Worm (Caenorhabditis elegans): ENCODE measurements around the gene F15A4.5.

DNA sequence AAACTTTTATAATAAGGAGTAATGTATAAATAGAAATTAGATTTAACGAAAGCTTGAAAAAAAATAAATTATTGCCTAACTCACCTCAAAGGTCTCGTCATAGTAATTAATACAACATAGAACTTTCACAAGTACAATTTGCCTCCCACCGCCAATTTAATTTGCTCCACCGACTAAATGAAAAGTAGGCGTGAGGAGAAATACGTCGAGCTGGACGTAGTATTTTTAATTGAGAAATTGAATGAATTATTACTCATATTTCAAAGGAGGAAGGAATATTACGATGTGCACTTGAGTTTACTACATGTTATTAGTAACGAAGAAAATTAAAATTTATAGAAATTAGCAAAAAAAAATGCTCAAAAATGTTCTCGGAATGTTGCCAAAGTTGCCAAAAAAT is 32.6 kb downstream of the F15A4.5 start, which contains the start of gene Y57A10C.9:
- no peak for TF ChIP-seq him-1 (tag; optimal IDR thresholded peaks at IDR 0.05)
- TF ChIP-seq gei-17 (GFP tag; optimal IDR thresholded peaks at IDR 0.05) = no peak
- TF ChIP-seq C06A6.2 (GFP tag; conservative IDR thresholded peaks at IDR 0.05) = no peak
- no peak for TF ChIP-seq F49E8.2 (tag; optimal IDR thresholded peaks at IDR 0.05; ENCODE audit: insufficient read depth)
- no peak for TF ChIP-seq ceh-79 (tag; optimal IDR thresholded peaks at IDR 0.05)
- no peak for TF ChIP-seq F22D6.2 (tag; optimal IDR thresholded peaks at IDR 0.05)
- TF ChIP-seq snpc-1.3 (tag; optimal IDR thresholded peaks at IDR 0.05; ENCODE audit: insufficient read depth) = no peak
- no peak for TF ChIP-seq B0336.3 (GFP tag; IDR thresholded peaks at IDR 0.05)
- no peak for TF ChIP-seq unc-62 (GFP tag; optimal IDR thresholded peaks at IDR 0.05)
- TF ChIP-seq mcd-1 (GFP tag; IDR thresholded peaks at IDR 0.05) = no peak

All from whole organism, young adult.